Worm (Caenorhabditis elegans) whole organism, L3 larva: ENCODE results near the gene exos-9.

ENCODE experiments used
- R02D3.7 ChIP-seq: fragments of 150-350 bp; optimal IDR thresholded peaks from 2 replicates; lab custom pipeline; 2014; ENCODE audit warnings: missing biosample characterization, missing genetic modification characterization
- ama-1 ChIP-seq: fragments of 150-350 bp; optimal IDR thresholded peaks from 2 replicates; lab custom pipeline; 2018
- ceh-28 ChIP-seq: fragments of 150-350 bp; optimal IDR thresholded peaks from 2 replicates; lab custom pipeline; 2014; ENCODE audit warnings: missing biosample characterization, missing genetic modification reagents, missing genetic modification characterization
- fos-1 ChIP-seq: fragments of 150-350 bp; optimal IDR thresholded peaks from 2 replicates; lab custom pipeline; 2014; ENCODE audit warnings: missing biosample characterization, missing genetic modification characterization
- lsy-12 ChIP-seq: sonication (generic microtip); optimal IDR thresholded peaks from 2 replicates; lab custom pipeline; 2016; ENCODE audit warnings: mild to moderate bottlenecking, missing genetic modification characterization, missing compliant biosample characterization
- nhr-76 ChIP-seq: fragments of 150-350 bp; sonication (generic microtip); optimal IDR thresholded peaks from 5 replicates; lab custom pipeline; 2014; ENCODE audit warnings: missing biosample characterization, missing genetic modification characterization
- nhr-77 ChIP-seq: fragments of 150-350 bp; optimal IDR thresholded peaks from 2 replicates; lab custom pipeline; 2014; ENCODE audit warnings: missing biosample characterization, missing genetic modification characterization
- pha-4 ChIP-seq: fragments of 150-350 bp; optimal IDR thresholded peaks from 2 replicates; lab custom pipeline; 2014; ENCODE audit warnings: missing biosample characterization, missing genetic modification reagents, missing genetic modification characterization
- pqm-1 ChIP-seq: fragments of 150-350 bp; optimal IDR thresholded peaks from 2 replicates; lab custom pipeline; 2017; ENCODE audit warnings: missing biosample characterization, missing genetic modification characterization, inconsistent platforms
- unc-39 ChIP-seq: sonication (generic microtip); optimal IDR thresholded peaks from 4 replicates; lab custom pipeline; 2017; ENCODE audit warnings: missing biosample characterization, missing genetic modification characterization
- unc-62 ChIP-seq: fragments of 150-350 bp; sonication (generic microtip); optimal IDR thresholded peaks from 4 replicates; lab custom pipeline; 2014; ENCODE audit warnings: missing biosample characterization, missing genetic modification reagents, missing genetic modification characterization

DNA sequence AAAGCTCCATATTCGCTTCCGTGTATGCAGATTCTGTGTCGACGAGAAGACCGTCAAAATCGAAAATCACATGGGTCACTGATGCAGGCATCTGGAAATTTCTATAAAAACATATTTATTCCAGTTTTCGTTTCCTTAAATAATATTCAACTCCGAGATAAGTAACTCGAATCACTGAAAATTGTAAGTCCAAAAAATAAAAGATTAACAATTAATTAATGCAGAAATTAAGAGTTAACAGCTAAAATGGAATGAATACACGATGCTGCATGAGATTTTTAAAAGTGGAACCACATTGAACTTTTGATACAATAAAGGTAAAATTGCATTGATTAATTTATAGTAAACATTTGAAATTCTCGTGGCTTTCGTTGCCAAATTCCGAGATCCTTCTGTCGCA lies 33.0 kb upstream of the exos-9 start, which contains the start of gene R151.10:
- TF ChIP-seq nhr-76: no peak
- TF ChIP-seq ceh-28 (tag; lab: Kevin White, UChicago): no peak
- no peak for TF ChIP-seq unc-62
- TF ChIP-seq R02D3.7 (tag; lab: Kevin White, UChicago): no peak
- TF ChIP-seq unc-39 (tag; lab: Kevin White, UChicago): no peak
- no peak for TF ChIP-seq lsy-12 (tag; lab: Kevin White, UChicago)
- TF ChIP-seq fos-1: no peak
- TF ChIP-seq pha-4 (tag; lab: Kevin White, UChicago): no peak
- no peak for TF ChIP-seq nhr-77 (tag; lab: Kevin White, UChicago)
- no peak for TF ChIP-seq ama-1 (lab: Kevin White, UChicago)
- TF ChIP-seq pqm-1 (tag; lab: Kevin White, UChicago): no peak
